Fruit fly (Drosophila melanogaster): ENCODE results near the gene unc-13-4A.

- TF ChIP-seq fd96Ca (GFP tag; IDR thresholded peaks at IDR 0.05) (no peak), CG12605 (GFP tag; IDR thresholded peaks at IDR 0.05) (no peak), Pif1A (GFP tag; optimal IDR thresholded peaks at IDR 0.05) (no peak)
Measured at dm6 chr3L:7339216-7339742, 26.6 kb upstream of the unc-13-4A start, which contains the start of the genes lark and eco.

Measured in whole organism, pupa.